Worm (Caenorhabditis elegans): ENCODE results near the gene C36E6.2.

- no peak for TF ChIP-seq mab-5 (tag; optimal IDR thresholded peaks at IDR 0.05)
- no peak for TF ChIP-seq nhr-237 (tag; optimal IDR thresholded peaks at IDR 0.05)
- no peak for TF ChIP-seq unc-62 (GFP tag; optimal IDR thresholded peaks at IDR 0.05)
- TF ChIP-seq pha-4 (tag; optimal IDR thresholded peaks at IDR 0.05) = no peak
- no peak for TF ChIP-seq unc-39 (tag; optimal IDR thresholded peaks at IDR 0.05)
Observed at ce11 chrX:17504447-17504846, 53.0 kb downstream of the C36E6.2 start.
